Worm (Caenorhabditis elegans): ENCODE measurements around the gene div-1.

The div-1 gene

ce11 chrIII:10202894-10203871 lies 45.2 kb downstream of the div-1 start, which contains the start of gene chc-1:
TSS of gene chc-1 (plus strand) at chrIII:10203821.
- TF ChIP-seq F33H1.4 (GFP tag; IDR thresholded peaks at IDR 0.05) (peak; percentile 77), nfyb-1 (GFP tag; IDR thresholded peaks at IDR 0.05) (no peak), lsl-1 (GFP tag; optimal IDR thresholded peaks at IDR 0.05) (peak; percentile 87), aptf-3 (GFP tag; IDR thresholded peaks at IDR 0.05) (0 out of 2 replicates have a peak, but pooled peaks have one; percentile 39), aptf-2 (GFP tag; conservative IDR thresholded peaks at IDR 0.05) (peak; percentile 72), hrde-1 (tag; optimal IDR thresholded peaks at IDR 0.05; ENCODE audit: borderline replicate concordance) (no peak), xnd-1 (tag; optimal IDR thresholded peaks at IDR 0.05) (peak; percentile 47), dox-1 (GFP tag; IDR thresholded peaks at IDR 0.05) (peak; percentile 46; the same call in 1 of the 2 replicates), D2030.7 (GFP tag; IDR thresholded peaks at IDR 0.05) (peak; percentile 40; the same call in 1 of the 2 replicates), madf-6 (GFP tag; IDR thresholded peaks at IDR 0.05) (peak; percentile 90), ceh-91 (GFP tag; IDR thresholded peaks at IDR 0.05) (peak; percentile 80; the same call in 1 of the 2 replicates), fkh-3 (tag; optimal IDR thresholded peaks at IDR 0.05) (no peak), attf-6 (GFP tag; IDR thresholded peaks at IDR 0.05) (no peak), F37B4.10 (GFP tag; IDR thresholded peaks at IDR 0.05) (no peak), T26A5.8 (tag; optimal IDR thresholded peaks at IDR 0.05) (no peak), cebp-1 (GFP tag; IDR thresholded peaks at IDR 0.05) (no peak), cebp-1 (tag; optimal IDR thresholded peaks at IDR 0.05) (peak; percentile 16), nfya-2 (GFP tag; IDR thresholded peaks at IDR 0.05) (no peak), let-607 (tag; optimal IDR thresholded peaks at IDR 0.05) (peak in 1 of 2 experiments; percentile 41), tlf-1 (GFP tag; optimal IDR thresholded peaks at IDR 0.05) (peak; percentile 20), madf-8 (GFP tag; conservative IDR thresholded peaks at IDR 0.05) (peak; percentile 75), lin-54 (GFP tag; optimal IDR thresholded peaks at IDR 0.05) (no peak), efl-1 (GFP tag; optimal IDR thresholded peaks at IDR 0.05) (peak; percentile 78), dpl-1 (GFP tag; optimal IDR thresholded peaks at IDR 0.05) (peak; percentile 46), egl-44 (GFP tag; IDR thresholded peaks at IDR 0.05) (no peak), attf-5 (GFP tag; optimal IDR thresholded peaks at IDR 0.05) (peak; percentile 33), nhr-80 (tag; optimal IDR thresholded peaks at IDR 0.05) (peak; percentile 52), F57A8.1 (GFP tag; optimal IDR thresholded peaks at IDR 0.05) (no peak), mcd-1 (GFP tag; IDR thresholded peaks at IDR 0.05) (peak; percentile 67), madf-3 (GFP tag; IDR thresholded peaks at IDR 0.05) (peak; percentile 89)

ce11 chrIII:10202391-10202790 lies 46.0 kb downstream of the div-1 start:
- no peak for TF ChIP-seq F57A8.1 (GFP tag; optimal IDR thresholded peaks at IDR 0.05)
- no peak for TF ChIP-seq B0336.3 (GFP tag; IDR thresholded peaks at IDR 0.05)
- no peak for TF ChIP-seq nfya-1 (tag; optimal IDR thresholded peaks at IDR 0.05; ENCODE audit: borderline replicate concordance, insufficient read depth)
- TF ChIP-seq cebp-1 (GFP tag; IDR thresholded peaks at IDR 0.05): peak; percentile 87; the same call in 1 of the 2 replicates
- TF ChIP-seq cebp-1 (tag; optimal IDR thresholded peaks at IDR 0.05): peak; percentile 99
- no peak for TF ChIP-seq mcd-1 (GFP tag; IDR thresholded peaks at IDR 0.05)
- TF ChIP-seq akir-1 (GFP tag; optimal IDR thresholded peaks at IDR 0.05): no peak

- TF ChIP-seq sea-2 (GFP tag; IDR thresholded peaks at IDR 0.05) (no peak), pbrm-1 (GFP tag; IDR thresholded peaks at IDR 0.05) (no peak), ekl-4 (GFP tag; IDR thresholded peaks at IDR 0.05) (no peak), dox-1 (GFP tag; IDR thresholded peaks at IDR 0.05) (no peak), B0035.1 (tag; optimal IDR thresholded peaks at IDR 0.05) (no peak), ztf-28 (GFP tag; IDR thresholded peaks at IDR 0.05) (no peak), him-1 (tag; optimal IDR thresholded peaks at IDR 0.05) (no peak), ceh-79 (tag; optimal IDR thresholded peaks at IDR 0.05) (no peak), ets-4 (GFP tag; optimal IDR thresholded peaks at IDR 0.05) (no peak), ztf-22 (GFP tag; optimal IDR thresholded peaks at IDR 0.05) (no peak), zim-3 (tag; optimal IDR thresholded peaks at IDR 0.05) (no peak)
These were observed 47.1 kb downstream of the div-1 start, which contains the start of the genes T20G5.13 and T20G5.12 for ce11 chrIII:10201235-10201634. TSS of gene T20G5.13 (minus strand) at chrIII:10201335. TSS of gene T20G5.12 (plus strand) at chrIII:10201604.

All from whole organism, young adult.